Fruit fly (Drosophila melanogaster) whole organism, prepupa: ENCODE measurements around the gene CG13603.

Source experiments
- CG10631 ChIP-seq: fragments of 200-800 bp; sonication (Bioruptor generic); optimal IDR thresholded peaks from 2 replicates; lab custom pipeline; 2016; ENCODE audit warnings: missing biosample characterization, missing genetic modification characterization
- CG11902 ChIP-seq: fragments of 200-800 bp; sonication (Bioruptor generic); optimal IDR thresholded peaks from 3 replicates; lab custom pipeline; 2016; ENCODE audit warnings: missing biosample characterization, missing genetic modification characterization
- CG16779 ChIP-seq: fragments of 200-800 bp; sonication (Bioruptor generic); optimal IDR thresholded peaks from 3 replicates; lab custom pipeline; 2017; ENCODE audit warnings: missing biosample characterization, mild to moderate bottlenecking, missing genetic modification characterization
- CG32006 ChIP-seq: fragments of 200-800 bp; sonication (Bioruptor generic); optimal IDR thresholded peaks from 3 replicates; lab custom pipeline; 2017; ENCODE audit warnings: missing biosample characterization, mild to moderate bottlenecking, missing genetic modification characterization
- CG6276 ChIP-seq: fragments of 200-800 bp; sonication (Bioruptor generic); optimal IDR thresholded peaks from 2 replicates; lab custom pipeline; 2017; ENCODE audit warnings: missing biosample characterization, mild to moderate bottlenecking, missing genetic modification characterization
- Hr4 ChIP-seq: fragments of 200-800 bp; sonication (Bioruptor generic); optimal IDR thresholded peaks from 3 replicates; lab custom pipeline; 2016; ENCODE audit warnings: missing biosample characterization, missing genetic modification characterization
- Lpt ChIP-seq: fragments of 200-800 bp; sonication (Bioruptor generic); optimal IDR thresholded peaks from 3 replicates; lab custom pipeline; 2016; ENCODE audit warnings: missing biosample characterization, missing genetic modification characterization
- Met ChIP-seq: fragments of 200-800 bp; sonication (Bioruptor generic); optimal IDR thresholded peaks from 3 replicates; lab custom pipeline; 2016; ENCODE audit warnings: missing biosample characterization, missing genetic modification characterization
- OdsH ChIP-seq: fragments of 200-800 bp; sonication (Bioruptor generic); optimal IDR thresholded peaks from 3 replicates; lab custom pipeline; 2016; ENCODE audit warnings: missing biosample characterization, missing genetic modification characterization
- Sox102F ChIP-seq: fragments of 200-800 bp; sonication (Bioruptor generic); optimal IDR thresholded peaks from 2 replicates; lab custom pipeline; 2016; ENCODE audit warnings: missing biosample characterization, mild to moderate bottlenecking, missing genetic modification characterization
- achi ChIP-seq: fragments of 200-800 bp; sonication (Bioruptor generic); optimal IDR thresholded peaks from 3 replicates; lab custom pipeline; 2016; ENCODE audit warnings: missing biosample characterization, missing genetic modification characterization
- fd85E ChIP-seq: fragments of 200-800 bp; sonication (Bioruptor generic); optimal IDR thresholded peaks from 3 replicates; lab custom pipeline; 2016; ENCODE audit warnings: missing biosample characterization, missing genetic modification characterization
- salr ChIP-seq, 2 experiments: fragments of 200-800 bp; sonication (Bioruptor generic); optimal IDR thresholded peaks; 3 replicates each; lab custom pipeline; 2016 to 2018; ENCODE audit warnings: missing biosample characterization in 2 of 2, missing genetic modification characterization in 2 of 2, mild to moderate bottlenecking in 1 of 2

- no peak for TF ChIP-seq CG32006 (GFP tag; lab: Kevin White, UChicago)
- TF ChIP-seq achi, result no peak
- no peak for TF ChIP-seq Sox102F (GFP tag; lab: Kevin White, UChicago)
- TF ChIP-seq Lpt, result no peak
- no peak for TF ChIP-seq CG10631 (GFP tag; lab: Kevin White, UChicago)
- no peak for TF ChIP-seq Hr4 (GFP tag; lab: Kevin White, UChicago)
- no peak for TF ChIP-seq CG11902
- TF ChIP-seq salr (GFP tag; optimal IDR thresholded peaks at IDR 0.05; lab: Kevin White, UChicago), result no peak
- no peak for TF ChIP-seq CG6276 (GFP tag; lab: Kevin White, UChicago)
- TF ChIP-seq CG16779 (tag; lab: Kevin White, UChicago), result no peak
- TF ChIP-seq OdsH (GFP tag; lab: Kevin White, UChicago), result no peak
- TF ChIP-seq fd85E (GFP tag; lab: Kevin White, UChicago), result no peak
- TF ChIP-seq Met, result no peak
Measured at dm6 chr3R:23995460-23995859, 9.1 kb upstream of the CG13603 start, which contains the start of gene CG33108.
